Fruit fly (Drosophila melanogaster) whole organism, embryonic: ENCODE measurements around the gene Scgbeta.

Experiments used
- CG13775 ChIP-seq: fragments of 200-800 bp; sonication (Bioruptor generic); optimal IDR thresholded peaks from 3 replicates; lab custom pipeline; 2017; ENCODE audit warnings: missing biosample characterization, mild to moderate bottlenecking, missing genetic modification characterization
- CG7786 ChIP-seq: fragments of 200-800 bp; sonication (Bioruptor generic); optimal IDR thresholded peaks from 2 replicates; lab custom pipeline; 2016; ENCODE audit warnings: missing biosample characterization, missing genetic modification characterization
- E2f2 ChIP-seq: fragments of 200-800 bp; sonication (Bioruptor generic); IDR thresholded peaks from 2 replicates; pipeline ENCODE4 v1.3.6; 2022; ENCODE audit warnings: missing biosample characterization, missing genetic modification characterization
- hb ChIP-seq: fragments of 200-800 bp; sonication (Bioruptor generic); IDR thresholded peaks from 3 replicates; pipeline ENCODE4 v1.3.6; 2022; ENCODE audit warnings: missing biosample characterization, missing genetic modification characterization; ENCODE audit not compliant: partially characterized antibody

DNA sequence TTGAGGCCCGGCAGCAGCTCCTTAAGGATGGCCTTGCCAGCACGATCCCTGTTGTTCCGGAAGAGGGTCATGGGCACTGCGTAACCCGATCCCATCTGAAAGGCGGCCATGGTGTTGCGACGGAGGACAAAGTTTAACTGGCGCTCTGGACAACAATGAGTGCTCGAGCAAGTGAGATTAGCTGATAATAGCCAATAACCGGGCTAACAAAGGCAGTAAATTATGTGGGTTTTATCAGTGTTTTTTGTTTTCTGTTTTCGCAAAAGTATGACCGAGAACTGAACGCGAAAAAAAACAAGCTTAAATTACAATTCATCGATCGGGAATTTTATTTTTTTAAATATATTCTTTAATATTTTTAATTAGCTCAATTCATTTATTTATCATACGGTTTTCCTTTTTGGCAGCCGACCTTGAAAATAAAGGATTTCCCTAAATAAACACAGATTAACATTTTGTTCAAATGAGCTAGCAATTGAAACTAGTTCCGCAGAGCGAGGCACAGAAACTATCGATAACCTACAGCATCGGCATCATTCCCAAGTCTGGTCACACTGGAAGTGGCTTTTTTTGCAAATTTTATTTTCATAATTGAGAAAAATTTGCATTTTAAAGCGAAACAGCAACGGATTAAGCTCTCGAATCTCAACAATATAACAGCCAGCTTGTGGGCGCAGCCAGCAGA, 8.8 kb downstream of the Scgbeta start, which contains the start of the genes Dip-C and pps:
- TF ChIP-seq CG7786 (no peak), CG13775 (GFP tag; lab: Kevin White, UChicago) (no peak), E2f2 (GFP tag; lab: Robert Waterston, UW) (peak; percentile 20; the same call in 1 of the 2 replicates), hb (GFP tag; lab: Robert Waterston, UW) (peak; percentile 40; the same call in 1 of the 3 replicates)
